Worm (Caenorhabditis elegans) whole organism, midembryonic: ENCODE measurements around the gene F07C4.11.

Experiments
- T22C8.4 ChIP-seq: fragments of 200-800 bp; sonication (Bioruptor generic); IDR thresholded peaks from 2 replicates; pipeline ENCODE4 v1.3.6; 2022; ENCODE audit warnings: missing genetic modification characterization, missing compliant biosample characterization
- cog-1 ChIP-seq: sonication (generic microtip); optimal IDR thresholded peaks from 2 replicates; lab custom pipeline; 2016; ENCODE audit warnings: missing genetic modification characterization, missing compliant biosample characterization
- ref-1 ChIP-seq: fragments of 200-800 bp; sonication (Bioruptor generic); conservative IDR thresholded peaks from 2 replicates; pipeline ENCODE4 v1.3.6; 2022; ENCODE audit warnings: missing genetic modification reagents, missing genetic modification characterization, missing compliant biosample characterization
- tab-1 ChIP-seq: fragments of 200-800 bp; sonication (Bioruptor generic); IDR thresholded peaks from 2 replicates; pipeline ENCODE4 v1.3.6; 2022; ENCODE audit warnings: missing genetic modification characterization, missing compliant biosample characterization
- ztf-23 ChIP-seq: fragments of 200-800 bp; sonication (Bioruptor generic); IDR thresholded peaks from 2 replicates; pipeline ENCODE4 v1.3.6; 2022; ENCODE audit warnings: missing genetic modification reagents, missing genetic modification characterization, missing compliant biosample characterization

DNA sequence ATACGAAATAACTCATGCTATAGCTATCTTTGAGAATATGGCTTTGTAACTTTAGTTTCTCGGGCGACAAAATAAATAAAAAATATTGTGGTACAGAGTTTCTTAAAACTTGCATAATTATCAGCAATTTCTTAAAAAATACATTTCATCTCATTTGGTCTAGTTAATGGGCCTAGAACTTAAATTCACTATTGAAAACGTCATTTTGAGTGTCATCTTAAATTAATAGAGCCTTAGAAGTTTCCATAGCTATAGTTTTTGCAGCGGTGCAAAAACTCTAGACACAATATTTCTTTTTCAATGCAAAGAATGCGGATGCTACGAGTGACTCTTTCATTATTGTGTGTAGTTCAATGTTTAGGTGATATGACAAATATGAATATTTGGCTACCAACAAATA is 31.3 kb downstream of the F07C4.11 start, which contains the start of gene clec-215:
- TF ChIP-seq ref-1 (GFP tag; lab: Robert Waterston, UW) (no peak), ztf-23 (GFP tag; lab: Robert Waterston, UW) (no peak), T22C8.4 (no peak), cog-1 (tag; lab: Kevin White, UChicago) (no peak), tab-1 (GFP tag; lab: Robert Waterston, UW) (no peak)
